Fruit fly (Drosophila melanogaster) whole organism, embryonic: ENCODE data around the gene Trim9.
A peak's percentile ranks its signal among the peaks of the same experiment; 100 is the strongest.

ENCODE experiments used
- CG10321 ChIP-seq: fragments of 200-800 bp; sonication (Bioruptor generic); IDR thresholded peaks from 2 replicates; pipeline ENCODE4 v1.3.6; 2022; ENCODE audit warnings: missing biosample characterization, missing genetic modification characterization
- CG10565 ChIP-seq: fragments of 200-800 bp; sonication (Bioruptor generic); optimal IDR thresholded peaks from 3 replicates; lab custom pipeline; 2016; ENCODE audit warnings: missing biosample characterization, mild to moderate bottlenecking, missing genetic modification characterization
- CG11695 ChIP-seq: fragments of 200-800 bp; sonication (Bioruptor generic); IDR thresholded peaks from 3 replicates; pipeline ENCODE4 v1.3.6; 2022; ENCODE audit warnings: missing biosample characterization, missing genetic modification characterization
- CG12219 ChIP-seq: fragments of 200-800 bp; sonication (Bioruptor generic); optimal IDR thresholded peaks from 3 replicates; lab custom pipeline; 2018; ENCODE audit warnings: missing biosample characterization, mild to moderate bottlenecking, missing genetic modification characterization
- CG12299 ChIP-seq: fragments of 200-800 bp; sonication (Bioruptor generic); optimal IDR thresholded peaks from 2 replicates; lab custom pipeline; 2018; ENCODE audit warnings: missing biosample characterization, mild to moderate bottlenecking, missing genetic modification characterization
- CG12769 ChIP-seq: fragments of 200-800 bp; sonication (Bioruptor generic); optimal IDR thresholded peaks from 2 replicates; lab custom pipeline; 2019; ENCODE audit warnings: missing biosample characterization, mild to moderate bottlenecking, missing genetic modification characterization, moderate library complexity
- CG12942 ChIP-seq: fragments of 200-800 bp; sonication (Bioruptor generic); optimal IDR thresholded peaks from 3 replicates; lab custom pipeline; 2016; ENCODE audit warnings: missing biosample characterization, missing genetic modification characterization
- CG13287 ChIP-seq: fragments of 200-800 bp; sonication (Bioruptor generic); IDR thresholded peaks from 2 replicates; pipeline ENCODE4 v1.3.6; 2022; ENCODE audit warnings: missing biosample characterization, missing genetic modification characterization; ENCODE audit not compliant: partially characterized antibody
- CG14860 ChIP-seq: fragments of 200-800 bp; sonication (Bioruptor generic); IDR thresholded peaks from 3 replicates; pipeline ENCODE4 v1.3.6; 2022; ENCODE audit warnings: missing biosample characterization, missing genetic modification characterization; ENCODE audit not compliant: partially characterized antibody
- CG17612 ChIP-seq: fragments of 200-800 bp; sonication (Bioruptor generic); IDR thresholded peaks from 2 replicates; pipeline ENCODE4 v1.3.6; 2022; ENCODE audit warnings: missing biosample characterization, missing genetic modification characterization
- CG18476 ChIP-seq: fragments of 200-800 bp; sonication (Bioruptor generic); optimal IDR thresholded peaks from 2 replicates; lab custom pipeline; 2016; ENCODE audit warnings: missing biosample characterization, mild to moderate bottlenecking, missing genetic modification characterization
- CG18764 ChIP-seq: fragments of 200-800 bp; sonication (Bioruptor generic); optimal IDR thresholded peaks from 3 replicates; lab custom pipeline; 2016; ENCODE audit warnings: missing biosample characterization, missing genetic modification characterization
- CG2116 ChIP-seq: fragments of 200-800 bp; sonication (Bioruptor generic); optimal IDR thresholded peaks from 3 replicates; lab custom pipeline; 2018; ENCODE audit warnings: missing biosample characterization, mild to moderate bottlenecking, missing genetic modification characterization
- CG30020 ChIP-seq: fragments of 200-800 bp; optimal IDR thresholded peaks from 2 replicates; lab custom pipeline; 2019; ENCODE audit warnings: missing biosample characterization, mild to moderate bottlenecking, missing genetic modification characterization, moderate library complexity
- CG3065 ChIP-seq: fragments of 200-800 bp; sonication (Bioruptor generic); optimal IDR thresholded peaks from 2 replicates; lab custom pipeline; 2016; ENCODE audit warnings: missing biosample characterization, missing genetic modification characterization
- CG31441 ChIP-seq: fragments of 200-800 bp; sonication (Bioruptor generic); IDR thresholded peaks from 2 replicates; pipeline ENCODE4 v1.3.6; 2022; ENCODE audit warnings: missing biosample characterization, missing genetic modification characterization
- CG32772 ChIP-seq: fragments of 200-800 bp; sonication (Bioruptor generic); IDR thresholded peaks from 2 replicates; pipeline ENCODE4 v1.3.6; 2022; ENCODE audit warnings: missing biosample characterization, missing genetic modification characterization
- CG33557 ChIP-seq: fragments of 200-800 bp; sonication (Bioruptor generic); optimal IDR thresholded peaks from 2 replicates; lab custom pipeline; 2019; ENCODE audit warnings: missing biosample characterization, mild to moderate bottlenecking, missing genetic modification characterization, moderate library complexity
- CG34422 ChIP-seq: fragments of 200-800 bp; sonication (Bioruptor generic); IDR thresholded peaks from 3 replicates; pipeline ENCODE4 v1.3.6; 2022; ENCODE audit warnings: missing biosample characterization, missing genetic modification characterization
- CG42726 ChIP-seq: fragments of 200-800 bp; sonication (Bioruptor generic); IDR thresholded peaks from 2 replicates; pipeline ENCODE4 v1.3.6; 2022; ENCODE audit warnings: missing biosample characterization, missing genetic modification characterization; ENCODE audit not compliant: partially characterized antibody
- CG4328 ChIP-seq: fragments of 200-800 bp; sonication (Bioruptor generic); optimal IDR thresholded peaks from 3 replicates; lab custom pipeline; 2017; ENCODE audit warnings: missing biosample characterization, missing genetic modification reagents, missing genetic modification characterization
- CG4854 ChIP-seq: fragments of 200-800 bp; sonication (Bioruptor generic); optimal IDR thresholded peaks from 2 replicates; lab custom pipeline; 2016; ENCODE audit warnings: missing biosample characterization, missing genetic modification characterization, inconsistent platforms
- CG6683 ChIP-seq: fragments of 200-800 bp; sonication (Bioruptor generic); optimal IDR thresholded peaks from 2 replicates; lab custom pipeline; 2017; ENCODE audit warnings: missing biosample characterization, mild to moderate bottlenecking, missing genetic modification characterization, missing genetic modification reagents
- CG9817 ChIP-seq: fragments of 200-800 bp; sonication (Bioruptor generic); optimal IDR thresholded peaks from 2 replicates; lab custom pipeline; 2018; ENCODE audit warnings: missing biosample characterization, mild to moderate bottlenecking, missing genetic modification characterization, moderate library complexity
- Doc2 ChIP-seq: fragments of 200-800 bp; sonication (Bioruptor generic); IDR thresholded peaks from 2 replicates; pipeline ENCODE4 v1.3.6; 2022; ENCODE audit warnings: missing biosample characterization, missing genetic modification characterization
- Drgx ChIP-seq: fragments of 200-800 bp; sonication (Bioruptor generic); IDR thresholded peaks from 2 replicates; pipeline ENCODE4 v1.3.6; 2022; ENCODE audit warnings: missing biosample characterization, missing genetic modification characterization
- E2f1 ChIP-seq: fragments of 200-800 bp; sonication (Bioruptor generic); IDR thresholded peaks from 2 replicates; pipeline ENCODE4 v1.3.6; 2022; ENCODE audit warnings: missing biosample characterization, missing genetic modification characterization
- Kr ChIP-seq: fragments of 200-800 bp; sonication (Bioruptor generic); optimal IDR thresholded peaks from 2 replicates; lab custom pipeline; 2017; ENCODE audit warnings: missing biosample characterization, mild to moderate bottlenecking, missing genetic modification characterization
- NK7.1 ChIP-seq: fragments of 200-800 bp; sonication (Bioruptor generic); optimal IDR thresholded peaks from 3 replicates; lab custom pipeline; 2016; ENCODE audit warnings: missing biosample characterization, missing genetic modification characterization
- PHDP ChIP-seq: fragments of 200-800 bp; sonication (Bioruptor generic); optimal IDR thresholded peaks from 3 replicates; lab custom pipeline; 2018; ENCODE audit warnings: missing biosample characterization, mild to moderate bottlenecking, missing genetic modification characterization, moderate library complexity
- Spps ChIP-seq: fragments of 200-800 bp; sonication (Bioruptor generic); optimal IDR thresholded peaks from 2 replicates; lab custom pipeline; 2018; ENCODE audit warnings: missing biosample characterization, mild to moderate bottlenecking, missing genetic modification characterization
- Ssrp ChIP-seq: fragments of 200-800 bp; sonication (Bioruptor generic); optimal IDR thresholded peaks from 2 replicates; lab custom pipeline; 2018; ENCODE audit warnings: missing biosample characterization, mild to moderate bottlenecking, missing genetic modification characterization, moderate library complexity
- Tbp ChIP-seq: fragments of >200 bp; optimal IDR thresholded peaks from 2 replicates; lab custom pipeline; 2018; ENCODE audit warnings: missing biosample characterization, missing genetic modification characterization
- Xbp1 ChIP-seq: fragments of 200-800 bp; sonication (Bioruptor generic); optimal IDR thresholded peaks from 3 replicates; lab custom pipeline; 2016; ENCODE audit warnings: missing biosample characterization, mild to moderate bottlenecking, missing genetic modification characterization
- ara ChIP-seq: fragments of 200-800 bp; sonication (Bioruptor generic); IDR thresholded peaks from 2 replicates; pipeline ENCODE4 v1.3.6; 2022; ENCODE audit warnings: missing biosample characterization, missing genetic modification characterization
- bab2 ChIP-seq: fragments of 200-800 bp; sonication (Bioruptor generic); optimal IDR thresholded peaks from 2 replicates; lab custom pipeline; 2016; ENCODE audit warnings: missing biosample characterization, missing genetic modification characterization
- ci ChIP-seq: fragments of 200-800 bp; sonication (Bioruptor generic); IDR thresholded peaks from 3 replicates; pipeline ENCODE4 v1.3.6; 2022; ENCODE audit warnings: missing biosample characterization, missing genetic modification characterization
- da ChIP-seq: fragments of 200-800 bp; sonication (Bioruptor generic); optimal IDR thresholded peaks from 2 replicates; lab custom pipeline; 2016; ENCODE audit warnings: missing biosample characterization, missing genetic modification characterization
- grau ChIP-seq: fragments of 200-800 bp; optimal IDR thresholded peaks from 3 replicates; lab custom pipeline; 2019; ENCODE audit warnings: missing biosample characterization, mild to moderate bottlenecking, missing genetic modification characterization, moderate library complexity
- hb ChIP-seq: fragments of 200-800 bp; sonication (Bioruptor generic); IDR thresholded peaks from 3 replicates; pipeline ENCODE4 v1.3.6; 2022; ENCODE audit warnings: missing biosample characterization, missing genetic modification characterization; ENCODE audit not compliant: partially characterized antibody
- jigr1 ChIP-seq: fragments of 200-800 bp; sonication (Bioruptor generic); IDR thresholded peaks from 3 replicates; pipeline ENCODE4 v1.3.6; 2022; ENCODE audit warnings: missing biosample characterization, missing genetic modification characterization
- odd ChIP-seq: fragments of 200-800 bp; sonication (Bioruptor generic); optimal IDR thresholded peaks from 2 replicates; lab custom pipeline; 2017; ENCODE audit warnings: missing biosample characterization, mild to moderate bottlenecking, missing genetic modification characterization
- p53 ChIP-seq: fragments of 200-800 bp; sonication (Bioruptor generic); optimal IDR thresholded peaks from 2 replicates; lab custom pipeline; 2016; ENCODE audit warnings: missing biosample characterization, missing genetic modification characterization
- pho ChIP-seq: fragments of 200-800 bp; sonication (Bioruptor generic); optimal IDR thresholded peaks from 2 replicates; lab custom pipeline; 2016; ENCODE audit warnings: missing biosample characterization, missing genetic modification characterization
- repo ChIP-seq: fragments of 200-800 bp; sonication (Bioruptor generic); optimal IDR thresholded peaks from 2 replicates; lab custom pipeline; 2016; ENCODE audit warnings: missing biosample characterization, missing genetic modification characterization
- scrt ChIP-seq: fragments of 200-800 bp; sonication (Bioruptor generic); optimal IDR thresholded peaks from 2 replicates; lab custom pipeline; 2018; ENCODE audit warnings: missing biosample characterization, mild to moderate bottlenecking, missing genetic modification characterization, moderate library complexity
- slou ChIP-seq: fragments of 200-800 bp; sonication (Bioruptor generic); optimal IDR thresholded peaks from 3 replicates; lab custom pipeline; 2016; ENCODE audit warnings: missing biosample characterization, missing genetic modification characterization
- so ChIP-seq: fragments of 200-800 bp; sonication (Bioruptor generic); IDR thresholded peaks from 3 replicates; pipeline ENCODE4 v1.3.6; 2022; ENCODE audit warnings: missing biosample characterization, missing genetic modification characterization
- trem ChIP-seq: fragments of 200-800 bp; optimal IDR thresholded peaks from 3 replicates; lab custom pipeline; 2019; ENCODE audit warnings: missing biosample characterization, mild to moderate bottlenecking, missing genetic modification characterization, moderate library complexity
- wek ChIP-seq: fragments of 200-800 bp; sonication (Bioruptor generic); optimal IDR thresholded peaks from 3 replicates; lab custom pipeline; 2018; ENCODE audit warnings: missing biosample characterization, mild to moderate bottlenecking, missing genetic modification characterization, moderate library complexity
- zen ChIP-seq: fragments of 200-800 bp; sonication (Bioruptor generic); optimal IDR thresholded peaks from 3 replicates; lab custom pipeline; 2018; ENCODE audit warnings: missing biosample characterization, mild to moderate bottlenecking, missing genetic modification characterization, moderate library complexity
- zf30C ChIP-seq: fragments of 200-800 bp; sonication (Bioruptor generic); optimal IDR thresholded peaks from 3 replicates; lab custom pipeline; 2018; ENCODE audit warnings: missing biosample characterization, mild to moderate bottlenecking, missing genetic modification characterization

Trim9 gene

DNA sequence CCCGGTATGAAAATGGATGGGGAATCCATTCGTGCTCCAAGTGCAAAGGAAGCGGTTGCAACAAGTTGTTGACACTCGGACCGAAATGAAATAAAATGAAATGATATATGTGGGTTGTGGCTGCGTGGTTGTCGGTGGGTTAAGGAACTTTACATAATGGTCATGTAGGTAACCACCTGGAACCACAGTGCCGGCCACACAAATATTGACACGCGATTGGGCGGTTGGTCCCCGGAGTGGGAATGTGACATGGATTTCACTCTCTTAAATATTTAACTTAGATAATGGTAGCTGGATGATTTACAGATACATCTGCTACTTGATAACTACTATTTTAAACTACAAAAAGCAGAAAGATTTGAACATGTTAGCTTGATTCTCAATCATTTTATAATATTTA, 39.8 kb upstream of the Trim9 start (continued):
- TF ChIP-seq Kr (GFP tag; lab: Kevin White, UChicago) (peak; percentile 72), CG11695 (GFP tag; lab: Robert Waterston, UW) (no peak), E2f1 (GFP tag; lab: Robert Waterston, UW) (no peak), Doc2 (no peak), grau (no peak), CG12299 (tag; lab: Kevin White, UChicago) (no peak), CG33557 (GFP tag; lab: Kevin White, UChicago) (peak; percentile 87), CG34422 (GFP tag; lab: Robert Waterston, UW) (no peak), so (GFP tag; lab: Robert Waterston, UW) (no peak), CG12769 (tag; lab: Kevin White, UChicago) (no peak), odd (GFP tag; lab: Kevin White, UChicago) (peak; percentile 29), CG30020 (no peak), Xbp1 (GFP tag; lab: Kevin White, UChicago) (no peak), da (GFP tag; lab: Kevin White, UChicago) (no peak), zf30C (GFP tag; lab: Kevin White, UChicago) (no peak), NK7.1 (GFP tag; lab: Kevin White, UChicago) (no peak), p53 (no peak), ci (GFP tag; lab: Robert Waterston, UW) (peak; percentile 68; the same call in 2 of the 3 replicates), Tbp (GFP tag; lab: Kevin White, UChicago) (no peak), CG4328 (GFP tag; lab: Kevin White, UChicago) (no peak), CG2116 (GFP tag; lab: Kevin White, UChicago) (no peak), CG31441 (GFP tag; lab: Robert Waterston, UW) (no peak), jigr1 (GFP tag; lab: Robert Waterston, UW) (no peak), pho (GFP tag; lab: Kevin White, UChicago) (no peak), CG6683 (GFP tag; lab: Kevin White, UChicago) (no peak), CG3065 (no peak), PHDP (tag; lab: Kevin White, UChicago) (no peak), zen (no peak), wek (GFP tag; lab: Kevin White, UChicago) (peak; percentile 46), CG13287 (GFP tag; lab: Robert Waterston, UW) (no peak), Ssrp (tag; lab: Kevin White, UChicago) (no peak), CG12219 (GFP tag; lab: Kevin White, UChicago) (peak; percentile 43), CG32772 (no peak), CG9817 (tag; lab: Kevin White, UChicago) (no peak), CG14860 (GFP tag; lab: Robert Waterston, UW) (no peak), repo (no peak), CG18476 (GFP tag; lab: Kevin White, UChicago) (no peak), bab2 (GFP tag; lab: Kevin White, UChicago) (no peak), CG10321 (GFP tag; lab: Robert Waterston, UW) (no peak), CG42726 (no peak), CG12942 (GFP tag; lab: Kevin White, UChicago) (no peak), scrt (no peak), slou (no peak), CG4854 (GFP tag; lab: Kevin White, UChicago) (no peak), Spps (tag; lab: Kevin White, UChicago) (peak; percentile 8), CG18764 (GFP tag; lab: Kevin White, UChicago) (no peak), CG17612 (GFP tag; lab: Robert Waterston, UW) (no peak), CG10565 (GFP tag; lab: Kevin White, UChicago) (no peak), trem (no peak), Drgx (GFP tag; lab: Robert Waterston, UW) (no peak), ara (GFP tag; lab: Robert Waterston, UW) (peak; percentile 27; the same call in 1 of the 2 replicates), hb (GFP tag; lab: Robert Waterston, UW) (no peak)
